Worm (Caenorhabditis elegans) whole organism, midembryonic: ENCODE measurements around the gene C32C4.3.

Experiments used
- T22C8.4 ChIP-seq: fragments of 200-800 bp; sonication (Bioruptor generic); IDR thresholded peaks from 2 replicates; pipeline ENCODE4 v1.3.6; 2022; ENCODE audit warnings: missing genetic modification characterization, missing compliant biosample characterization
- cog-1 ChIP-seq: sonication (generic microtip); optimal IDR thresholded peaks from 2 replicates; lab custom pipeline; 2016; ENCODE audit warnings: missing genetic modification characterization, missing compliant biosample characterization
- flt-1 ChIP-seq: fragments of 200-800 bp; sonication (Bioruptor generic); IDR thresholded peaks from 2 replicates; pipeline ENCODE4 v1.3.6; 2022; ENCODE audit warnings: missing genetic modification characterization, missing compliant biosample characterization
- klf-2 ChIP-seq: fragments of 200-800 bp; sonication (Bioruptor generic); conservative IDR thresholded peaks from 2 replicates; pipeline ENCODE4 v1.3.6; 2022; ENCODE audit warnings: missing genetic modification reagents, missing genetic modification characterization, missing compliant biosample characterization
- med-1 ChIP-seq: sonication (generic microtip); optimal IDR thresholded peaks from 2 replicates; lab custom pipeline; 2017; ENCODE audit warnings: missing genetic modification characterization, mild to moderate bottlenecking, missing compliant biosample characterization, antibody characterized with exemption, missing genetic modification reagents; ENCODE audit not compliant: insufficient read depth
- ref-1 ChIP-seq: fragments of 200-800 bp; sonication (Bioruptor generic); conservative IDR thresholded peaks from 2 replicates; pipeline ENCODE4 v1.3.6; 2022; ENCODE audit warnings: missing genetic modification reagents, missing genetic modification characterization, missing compliant biosample characterization
- tab-1 ChIP-seq: fragments of 200-800 bp; sonication (Bioruptor generic); IDR thresholded peaks from 2 replicates; pipeline ENCODE4 v1.3.6; 2022; ENCODE audit warnings: missing genetic modification characterization, missing compliant biosample characterization
- ztf-23 ChIP-seq: fragments of 200-800 bp; sonication (Bioruptor generic); IDR thresholded peaks from 2 replicates; pipeline ENCODE4 v1.3.6; 2022; ENCODE audit warnings: missing genetic modification reagents, missing genetic modification characterization, missing compliant biosample characterization
- ztf-29 ChIP-seq: fragments of 200-800 bp; sonication (Bioruptor generic); IDR thresholded peaks from 2 replicates; pipeline ENCODE4 v1.3.6; 2022; ENCODE audit warnings: missing genetic modification reagents, missing genetic modification characterization, missing compliant biosample characterization

C32C4.3 gene

ce11 chrV:10615496-10615895, 31.4 kb downstream of the C32C4.3 start, which contains the start of gene H09F14.1:
H09F14.1 (minus strand) TSS chrV:10615596.
- no peak for TF ChIP-seq ztf-23
- TF ChIP-seq cog-1 (tag; lab: Kevin White, UChicago) = no peak
- no peak for TF ChIP-seq ztf-29 (GFP tag; lab: Robert Waterston, UW)
- TF ChIP-seq tab-1 (GFP tag; lab: Robert Waterston, UW) = no peak
- TF ChIP-seq ref-1 = no peak

- TF ChIP-seq ref-1 = no peak
Observed at ce11 chrV:10602051-10602937, 44.6 kb downstream of the C32C4.3 start, which contains the start of gene H27A22.1. H27A22.1 (plus strand) TSS chrV:10602555.

ce11 chrV:10598670-10599154, 48.2 kb downstream of the C32C4.3 start, which contains the start of gene scpl-4:
scpl-4 (plus strand) TSS chrV:10599104.
- TF ChIP-seq tab-1 (GFP tag; lab: Robert Waterston, UW) (no peak), flt-1 (GFP tag; lab: Robert Waterston, UW) (no peak), med-1 (no peak), ztf-23 (no peak), ref-1 (no peak), T22C8.4 (no peak)

ce11 chrV:10597234-10597633, 49.7 kb downstream of the C32C4.3 start, which contains the start of gene T21C9.13:
T21C9.13 (plus strand) TSS chrV:10597266.
- TF ChIP-seq klf-2 (GFP tag; lab: Robert Waterston, UW) = no peak
- no peak for TF ChIP-seq flt-1 (GFP tag; lab: Robert Waterston, UW)
- no peak for TF ChIP-seq ref-1
- TF ChIP-seq tab-1 (GFP tag; lab: Robert Waterston, UW) = no peak
- TF ChIP-seq med-1 = no peak
- no peak for TF ChIP-seq ztf-23
- no peak for TF ChIP-seq ztf-29 (GFP tag; lab: Robert Waterston, UW)
- no peak for TF ChIP-seq T22C8.4
- TF ChIP-seq cog-1 (tag; lab: Kevin White, UChicago) = no peak
